Worm (Caenorhabditis elegans): Measurements from ENCODE around the gene F52H3.6.

F52H3.6 gene

DNA sequence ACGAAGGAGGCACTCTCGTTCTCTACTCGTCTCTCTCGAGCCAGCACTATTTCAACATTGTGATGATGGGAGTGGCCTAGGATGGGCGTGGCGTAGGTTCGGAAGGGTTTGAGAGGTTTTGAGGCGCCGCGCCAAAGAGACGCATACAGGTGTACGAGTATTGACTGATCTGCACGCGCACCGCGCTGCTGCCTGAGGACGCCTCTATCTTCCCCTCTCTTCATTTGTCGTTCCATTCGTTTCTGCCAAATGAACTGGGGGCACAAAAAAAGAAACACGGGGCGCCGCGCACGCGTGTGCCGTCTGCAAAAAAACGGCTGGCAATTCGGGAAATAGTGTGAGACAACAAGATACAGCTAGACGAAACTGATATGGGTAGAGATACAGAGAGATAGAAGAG, 12.2 kb downstream of the F52H3.6 start, which contains the start of gene lec-2 (continued):
- no peak for TF ChIP-seq Y48G9A.11 (GFP tag; IDR thresholded peaks at IDR 0.05)
- no peak for TF ChIP-seq hif-1 (tag; optimal IDR thresholded peaks at IDR 0.05)
- TF ChIP-seq D1046.2 (GFP tag; IDR thresholded peaks at IDR 0.05): 0 out of 2 replicates have a peak, but pooled peaks have one; percentile 14
- TF ChIP-seq snpc-4 (tag; optimal IDR thresholded peaks at IDR 0.05): no peak
- TF ChIP-seq mxl-2 (GFP tag; conservative IDR thresholded peaks at IDR 0.05): no peak
- no peak for TF ChIP-seq F10B5.3 (tag; optimal IDR thresholded peaks at IDR 0.05)
- peak; percentile 42 for TF ChIP-seq nhr-28 (tag; optimal IDR thresholded peaks at IDR 0.05)
- TF ChIP-seq duxl-1 (tag; optimal IDR thresholded peaks at IDR 0.05; ENCODE audit: poor library complexity): no peak
- no peak for TF ChIP-seq ceh-62 (tag; optimal IDR thresholded peaks at IDR 0.05)
- no peak for TF ChIP-seq nhr-237 (tag; optimal IDR thresholded peaks at IDR 0.05)
- no peak for TF ChIP-seq ctbp-1 (GFP tag; IDR thresholded peaks at IDR 0.05)
- TF ChIP-seq hlh-30 (tag; optimal IDR thresholded peaks at IDR 0.05; ENCODE audit: insufficient read depth): peak; percentile 55
- peak; percentile 91 for TF ChIP-seq mxl-3 (GFP tag; optimal IDR thresholded peaks at IDR 0.05)
- TF ChIP-seq ZK546.5 (tag; optimal IDR thresholded peaks at IDR 0.05): no peak
- no peak for TF ChIP-seq ztf-11 (tag; optimal IDR thresholded peaks at IDR 0.05)
- no peak for TF ChIP-seq lin-39 (tag; optimal IDR thresholded peaks at IDR 0.05)
- TF ChIP-seq lin-13 (GFP tag; optimal IDR thresholded peaks at IDR 0.05): no peak
- 0 out of 2 replicates have a peak, but pooled peaks have one; percentile 22 for TF ChIP-seq php-3 (GFP tag; IDR thresholded peaks at IDR 0.05)
- TF ChIP-seq lin-29 (GFP tag; IDR thresholded peaks at IDR 0.05): no peak
- no peak for TF ChIP-seq zag-1 (tag; optimal IDR thresholded peaks at IDR 0.05)
- TF ChIP-seq spr-3 (GFP tag; optimal IDR thresholded peaks at IDR 0.05): peak; percentile 7
- TF ChIP-seq lin-1 (GFP tag; IDR thresholded peaks at IDR 0.05): no peak
- no peak for TF ChIP-seq attf-4 (tag; optimal IDR thresholded peaks at IDR 0.05)
- no peak for TF ChIP-seq nhr-111 (GFP tag; optimal IDR thresholded peaks at IDR 0.05)
- no peak for TF ChIP-seq dpl-1 (GFP tag; optimal IDR thresholded peaks at IDR 0.05)
- peak; percentile 54; the same call in 1 of the 2 replicates for TF ChIP-seq egl-43 (GFP tag; IDR thresholded peaks at IDR 0.05)
- no peak for TF ChIP-seq skn-1 (tag; optimal IDR thresholded peaks at IDR 0.05)
- no peak for TF ChIP-seq T20F7.1 (GFP tag; optimal IDR thresholded peaks at IDR 0.05)
- peak; percentile 77 for TF ChIP-seq hmg-1.1 (GFP tag; IDR thresholded peaks at IDR 0.05)
- TF ChIP-seq rbr-2 (tag; optimal IDR thresholded peaks at IDR 0.05): peak; percentile 51
- no peak for TF ChIP-seq arid-1 (GFP tag; conservative IDR thresholded peaks at IDR 0.05)
- no peak for TF ChIP-seq pqm-1 (tag; optimal IDR thresholded peaks at IDR 0.05)
- TF ChIP-seq gei-8 (GFP tag; optimal IDR thresholded peaks at IDR 0.05): peak; percentile 65
- peak; percentile 29 to 80 for TF ChIP-seq mdl-1 (tag; optimal IDR thresholded peaks at IDR 0.05)
- no peak for TF ChIP-seq ceh-44 (GFP tag; IDR thresholded peaks at IDR 0.05)
- no peak for TF ChIP-seq ces-1 (GFP tag; optimal IDR thresholded peaks at IDR 0.05)
- no peak for TF ChIP-seq madf-9 (GFP tag; conservative IDR thresholded peaks at IDR 0.05)
- TF ChIP-seq zip-11 (GFP tag; IDR thresholded peaks at IDR 0.05): no peak
- 0 out of 2 replicates have a peak, but pooled peaks have one; percentile 21 for TF ChIP-seq dmd-8 (GFP tag; IDR thresholded peaks at IDR 0.05)
- no peak for TF ChIP-seq madf-5 (GFP tag; IDR thresholded peaks at IDR 0.05)
- peak; percentile 11 for TF ChIP-seq mep-1 (tag; optimal IDR thresholded peaks at IDR 0.05)
- no peak for TF ChIP-seq ZK337.2 (GFP tag; IDR thresholded peaks at IDR 0.05)
- TF ChIP-seq fos-1 (tag; optimal IDR thresholded peaks at IDR 0.05): no peak
- no peak for TF ChIP-seq lir-3 (tag; optimal IDR thresholded peaks at IDR 0.05)
- TF ChIP-seq nhr-76 (tag; optimal IDR thresholded peaks at IDR 0.05): no peak
- no peak for TF ChIP-seq ama-1 (optimal IDR thresholded peaks at IDR 0.05)
- no peak for TF ChIP-seq nhr-25 (tag; optimal IDR thresholded peaks at IDR 0.05; ENCODE audit: borderline replicate concordance, insufficient read depth)
- TF ChIP-seq pha-4 (GFP tag; IDR thresholded peaks at IDR 0.05): no peak
- TF ChIP-seq pha-4 (tag; optimal IDR thresholded peaks at IDR 0.05): no peak
- TF ChIP-seq zfp-3 (GFP tag; conservative IDR thresholded peaks at IDR 0.05): no peak
- no peak for TF ChIP-seq F37D6.2 (tag; optimal IDR thresholded peaks at IDR 0.05)
- TF ChIP-seq daf-19 (GFP tag; conservative IDR thresholded peaks at IDR 0.05): no peak
